Fruit fly (Drosophila melanogaster) whole organism, embryonic: Measurements from ENCODE around the gene CG33679.

Source experiments
- CG3163 ChIP-seq: fragments of 200-800 bp; sonication (Bioruptor generic); optimal IDR thresholded peaks from 3 replicates; lab custom pipeline; 2016; ENCODE audit warnings: missing biosample characterization, missing genetic modification characterization
- CG4854 ChIP-seq: fragments of 200-800 bp; sonication (Bioruptor generic); optimal IDR thresholded peaks from 2 replicates; lab custom pipeline; 2016; ENCODE audit warnings: missing biosample characterization, missing genetic modification characterization, inconsistent platforms
- D19A ChIP-seq: fragments of 200-800 bp; optimal IDR thresholded peaks from 3 replicates; lab custom pipeline; 2019; ENCODE audit warnings: missing biosample characterization, mild to moderate bottlenecking, missing genetic modification characterization, moderate library complexity
- rib ChIP-seq: fragments of 200-800 bp; sonication (Bioruptor generic); IDR thresholded peaks from 2 replicates; pipeline ENCODE4 v1.3.6; 2022; ENCODE audit warnings: missing biosample characterization, missing genetic modification characterization

DNA sequence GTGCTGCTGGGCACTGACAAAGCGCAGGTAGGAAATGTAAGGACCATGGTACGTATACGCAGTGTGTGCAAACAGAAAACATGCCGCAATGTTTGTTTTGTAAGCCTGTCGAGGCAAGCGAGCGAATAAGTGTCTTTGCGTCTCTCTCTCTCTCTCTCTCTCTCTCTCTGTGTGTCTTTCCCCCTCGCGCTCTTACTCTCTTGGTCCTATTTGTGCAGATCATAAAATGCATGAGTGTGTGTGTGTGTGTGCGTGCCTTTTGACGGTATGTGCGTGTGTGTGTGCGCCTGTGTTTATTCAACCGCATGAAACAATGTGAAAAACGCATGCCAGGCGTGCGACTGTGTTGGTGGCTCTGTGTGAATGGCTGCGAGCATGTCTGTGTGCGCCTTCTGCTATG is 44.6 kb upstream of the CG33679 start:
- TF ChIP-seq rib (GFP tag; lab: Robert Waterston, UW) (no peak), D19A (tag; lab: Kevin White, UChicago) (no peak), CG3163 (GFP tag; lab: Kevin White, UChicago) (no peak), CG4854 (GFP tag; lab: Kevin White, UChicago) (no peak)
